Fruit fly (Drosophila melanogaster): ENCODE results near the gene CG15473.

CG15473 gene

DNA sequence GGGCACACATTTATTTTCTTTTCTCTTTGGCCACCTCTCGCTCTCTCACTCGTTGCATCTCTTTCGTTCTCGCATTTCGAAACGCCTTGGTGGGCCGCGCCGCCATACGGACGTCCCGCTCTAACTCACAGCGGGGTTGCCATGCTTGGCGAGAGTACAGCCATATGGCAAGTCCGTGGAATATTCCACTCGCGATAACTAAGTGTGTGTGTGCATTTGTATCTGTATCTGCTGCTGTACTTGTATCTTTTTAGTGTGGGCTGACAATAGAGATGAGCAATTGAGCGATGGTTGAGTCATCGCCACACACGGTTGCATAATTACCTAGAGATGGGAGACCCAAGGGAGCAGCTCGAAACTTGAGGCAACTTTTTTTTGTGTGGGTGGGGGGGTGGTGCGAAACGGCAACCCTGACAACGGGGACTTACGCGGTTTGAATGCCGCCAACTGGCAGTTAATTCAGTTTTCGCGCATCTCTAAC is 30.2 kb upstream of the CG15473 start:
- TF ChIP-seq cnc (optimal IDR thresholded peaks at IDR 0.05), result no peak
- TF ChIP-seq CG7045 (GFP tag; optimal IDR thresholded peaks at IDR 0.05), result peak; percentile 76
- peak; percentile 86 for TF ChIP-seq Mnt (GFP tag; optimal IDR thresholded peaks at IDR 0.05)
- peak; percentile 79 for TF ChIP-seq tj (GFP tag; optimal IDR thresholded peaks at IDR 0.05)
- peak; percentile 75 for TF ChIP-seq CG5204 (GFP tag; optimal IDR thresholded peaks at IDR 0.05)
- peak; percentile 75 for TF ChIP-seq CG33017 (tag; optimal IDR thresholded peaks at IDR 0.05)
- peak; percentile 84 for TF ChIP-seq pad (GFP tag; optimal IDR thresholded peaks at IDR 0.05)
- peak; percentile 99 for TF ChIP-seq kay (GFP tag; ENCODE audit: borderline replicate concordance)
- TF ChIP-seq Hr96 (GFP tag; optimal IDR thresholded peaks at IDR 0.05), result peak; percentile 93
- peak; percentile 73 for TF ChIP-seq CG12768 (GFP tag; optimal IDR thresholded peaks at IDR 0.05)
- peak; percentile 67 for TF ChIP-seq ovo (GFP tag; optimal IDR thresholded peaks at IDR 0.05)
- peak; percentile 96 for TF ChIP-seq CG14711 (tag; optimal IDR thresholded peaks at IDR 0.05)
- peak; percentile 55 for TF ChIP-seq Clk (GFP tag; optimal IDR thresholded peaks at IDR 0.05)
- peak; percentile 77 for TF ChIP-seq Crg-1 (GFP tag; optimal IDR thresholded peaks at IDR 0.05)
- peak; percentile 93 for TF ChIP-seq bab1 (GFP tag; optimal IDR thresholded peaks at IDR 0.05)
- peak; percentile 75 for TF ChIP-seq cic (GFP tag; optimal IDR thresholded peaks at IDR 0.05)
- peak; percentile 95 for TF ChIP-seq CG1620 (GFP tag; optimal IDR thresholded peaks at IDR 0.05)
- peak; percentile 88 for TF ChIP-seq CG11617 (GFP tag; optimal IDR thresholded peaks at IDR 0.05)
- peak; percentile 80 for TF ChIP-seq toe (GFP tag; optimal IDR thresholded peaks at IDR 0.05)
- peak; percentile 89 for TF ChIP-seq CG7101 (tag; optimal IDR thresholded peaks at IDR 0.05)

DNA sequence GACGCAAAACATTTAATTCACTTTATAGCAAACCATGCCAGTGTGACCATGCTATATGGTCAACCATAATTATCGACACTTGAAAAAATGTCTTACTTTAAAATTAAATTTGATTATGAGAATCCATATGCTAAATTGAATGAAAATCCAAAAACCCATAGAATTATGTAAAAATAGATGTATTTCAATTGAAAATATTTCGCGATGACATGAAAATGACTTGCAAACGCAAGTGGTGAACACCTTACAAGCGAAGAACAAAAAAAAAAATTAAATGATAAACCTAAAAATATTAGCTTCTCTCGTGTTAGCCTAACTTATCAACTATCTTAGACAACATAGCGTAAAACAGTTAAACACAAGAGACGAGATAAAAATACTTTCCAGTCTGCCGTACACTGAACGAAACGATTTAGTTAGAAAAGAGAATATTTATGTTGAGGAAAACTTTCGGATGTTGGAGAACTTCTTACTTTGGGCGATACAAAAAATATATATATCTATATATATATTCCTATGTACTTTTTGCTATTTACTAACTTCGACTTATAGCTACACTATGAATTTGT is 25.6 kb upstream of the CG15473 start:
- no peak for TF ChIP-seq tj (GFP tag; optimal IDR thresholded peaks at IDR 0.05)
- peak; percentile 24 for TF ChIP-seq CG14711 (tag; optimal IDR thresholded peaks at IDR 0.05)
- peak; percentile 38 for TF ChIP-seq CG7101 (tag; optimal IDR thresholded peaks at IDR 0.05)
- TF ChIP-seq cnc (optimal IDR thresholded peaks at IDR 0.05), result no peak
- peak; percentile 10 for TF ChIP-seq CG7045 (GFP tag; optimal IDR thresholded peaks at IDR 0.05)
- TF ChIP-seq CG1620 (GFP tag; optimal IDR thresholded peaks at IDR 0.05), result peak; percentile 10
- TF ChIP-seq kay (GFP tag; ENCODE audit: borderline replicate concordance), result peak; percentile 61
- TF ChIP-seq pad (GFP tag; optimal IDR thresholded peaks at IDR 0.05), result no peak
- no peak for TF ChIP-seq CG12768 (GFP tag; optimal IDR thresholded peaks at IDR 0.05)
- TF ChIP-seq Hr96 (GFP tag; optimal IDR thresholded peaks at IDR 0.05), result peak; percentile 10
- peak; percentile 39 for TF ChIP-seq CG11617 (GFP tag; optimal IDR thresholded peaks at IDR 0.05)
- no peak for TF ChIP-seq Mnt (GFP tag; optimal IDR thresholded peaks at IDR 0.05)
- no peak for TF ChIP-seq cic (GFP tag; optimal IDR thresholded peaks at IDR 0.05)
- no peak for TF ChIP-seq bab1 (GFP tag; optimal IDR thresholded peaks at IDR 0.05)
- peak; percentile 45 for TF ChIP-seq CG5204 (GFP tag; optimal IDR thresholded peaks at IDR 0.05)
- TF ChIP-seq ovo (GFP tag; optimal IDR thresholded peaks at IDR 0.05), result no peak
- peak; percentile 16 for TF ChIP-seq toe (GFP tag; optimal IDR thresholded peaks at IDR 0.05)
- TF ChIP-seq Clk (GFP tag; optimal IDR thresholded peaks at IDR 0.05), result no peak
- TF ChIP-seq CG33017 (tag; optimal IDR thresholded peaks at IDR 0.05), result peak; percentile 52
- TF ChIP-seq Crg-1 (GFP tag; optimal IDR thresholded peaks at IDR 0.05), result peak; percentile 35

DNA sequence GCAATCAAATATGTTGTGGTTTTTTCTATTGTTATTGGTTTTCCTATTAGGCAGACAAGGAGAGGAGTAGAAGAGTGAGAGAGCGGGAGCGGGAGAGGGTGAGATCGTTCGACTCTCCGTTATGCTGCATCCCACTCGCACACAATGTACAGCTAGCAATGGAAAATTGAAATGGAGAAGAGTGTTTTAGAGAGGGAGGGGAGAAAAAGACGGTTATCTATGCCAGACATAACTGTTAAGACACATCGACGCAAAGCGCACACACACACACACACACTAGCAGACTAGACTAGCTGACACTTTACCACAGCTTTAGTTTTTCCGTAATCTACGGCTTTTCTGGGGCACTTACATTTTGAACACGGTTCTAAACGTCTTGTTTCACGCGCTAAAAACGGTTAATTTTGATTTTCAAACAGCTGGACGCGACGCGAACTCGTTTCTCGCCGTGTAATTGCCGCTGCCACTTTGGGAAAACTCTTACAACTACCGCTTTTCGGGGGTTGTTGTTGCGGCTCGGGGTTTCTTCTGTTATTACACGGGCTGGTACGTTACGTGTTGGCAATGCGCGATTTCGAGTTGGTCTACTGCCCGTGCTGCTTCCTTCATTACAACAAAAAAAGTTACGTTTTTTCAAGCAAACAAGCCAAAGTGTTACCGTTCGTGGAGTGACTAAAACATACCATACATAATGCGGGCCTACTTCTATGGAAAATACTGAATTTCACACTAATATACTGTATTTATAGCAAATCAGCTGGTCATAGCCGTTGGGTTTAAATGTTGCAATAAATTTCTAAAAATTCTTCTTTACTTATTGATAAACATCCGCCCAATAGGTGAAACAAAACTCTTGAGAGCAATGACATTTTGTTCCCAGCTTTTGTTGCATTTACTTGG is 24.9 kb upstream of the CG15473 start, which contains the start of gene fzr:
TSS of gene fzr (minus strand) at position 625 of the 900 bp plus-strand sequence.
- TF ChIP-seq toe (GFP tag; optimal IDR thresholded peaks at IDR 0.05) (no peak), bab1 (GFP tag; optimal IDR thresholded peaks at IDR 0.05) (peak; percentile 15), CG7101 (tag; optimal IDR thresholded peaks at IDR 0.05) (no peak), pad (GFP tag; optimal IDR thresholded peaks at IDR 0.05) (peak; percentile 98), ovo (GFP tag; optimal IDR thresholded peaks at IDR 0.05) (peak; percentile 93), tj (GFP tag; optimal IDR thresholded peaks at IDR 0.05) (peak; percentile 10)

DNA sequence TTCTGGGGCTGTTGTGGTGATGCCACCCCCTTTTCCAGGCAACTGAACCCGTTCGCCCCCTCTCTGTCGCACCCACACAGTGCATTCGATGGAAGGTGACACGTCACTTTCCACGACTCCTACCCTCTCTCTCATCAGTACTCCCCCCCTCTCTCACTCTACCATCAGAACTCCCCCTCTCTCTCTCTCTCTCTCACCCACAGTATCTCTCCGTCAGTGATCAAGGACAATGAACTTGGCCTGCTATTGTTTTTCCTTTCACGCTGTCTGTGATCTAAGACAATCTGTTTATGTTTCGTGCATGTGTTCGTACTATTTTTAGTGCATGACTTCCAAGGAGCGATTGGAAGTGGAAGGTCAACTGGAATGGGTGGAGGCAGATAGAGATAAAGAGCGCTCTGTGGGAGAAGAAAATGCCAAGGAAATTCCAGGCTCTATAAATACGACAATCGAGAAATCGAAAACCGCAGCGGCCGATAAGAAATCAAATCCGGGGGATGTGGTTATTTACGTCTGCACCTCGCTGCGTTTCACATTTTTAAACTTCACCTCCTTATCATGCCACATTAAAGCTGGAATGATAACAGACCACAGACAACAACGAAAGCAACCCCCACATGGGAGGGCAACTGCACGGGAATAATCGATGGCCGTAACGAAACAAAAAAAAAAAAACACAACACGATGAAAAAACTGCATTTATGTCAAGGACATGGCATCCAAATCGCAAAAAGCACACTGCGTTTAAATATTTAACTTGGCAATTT is 24.0 kb upstream of the CG15473 start:
- peak; percentile 11 for TF ChIP-seq Mnt (GFP tag; optimal IDR thresholded peaks at IDR 0.05)
- no peak for TF ChIP-seq toe (GFP tag; optimal IDR thresholded peaks at IDR 0.05)

DNA sequence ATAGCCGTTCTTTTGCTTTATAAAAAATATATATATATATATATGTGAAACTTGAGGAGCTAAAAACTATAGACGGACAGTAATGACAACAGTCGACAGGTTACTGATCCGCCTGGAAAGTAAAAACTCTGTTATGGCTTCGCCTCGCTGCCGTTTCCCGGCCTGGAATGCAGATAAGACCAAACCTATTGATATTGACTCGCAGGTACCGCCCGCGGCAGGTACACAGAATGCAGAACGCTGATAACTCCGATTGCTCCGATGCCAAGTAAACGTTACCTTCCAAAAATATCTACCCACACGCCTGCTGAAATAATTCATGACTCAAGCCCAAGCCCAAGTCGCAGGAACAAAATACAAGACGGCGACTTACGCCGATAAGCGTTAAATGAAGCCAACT is 23.1 kb upstream of the CG15473 start:
- no peak for TF ChIP-seq Mnt (GFP tag; optimal IDR thresholded peaks at IDR 0.05)
- no peak for TF ChIP-seq CG12768 (GFP tag; optimal IDR thresholded peaks at IDR 0.05)
- no peak for TF ChIP-seq CG33017 (tag; optimal IDR thresholded peaks at IDR 0.05)
- no peak for TF ChIP-seq CG5204 (GFP tag; optimal IDR thresholded peaks at IDR 0.05)
- no peak for TF ChIP-seq CG11617 (GFP tag; optimal IDR thresholded peaks at IDR 0.05)
- TF ChIP-seq CG7045 (GFP tag; optimal IDR thresholded peaks at IDR 0.05), result no peak
- TF ChIP-seq CG7101 (tag; optimal IDR thresholded peaks at IDR 0.05), result no peak

DNA sequence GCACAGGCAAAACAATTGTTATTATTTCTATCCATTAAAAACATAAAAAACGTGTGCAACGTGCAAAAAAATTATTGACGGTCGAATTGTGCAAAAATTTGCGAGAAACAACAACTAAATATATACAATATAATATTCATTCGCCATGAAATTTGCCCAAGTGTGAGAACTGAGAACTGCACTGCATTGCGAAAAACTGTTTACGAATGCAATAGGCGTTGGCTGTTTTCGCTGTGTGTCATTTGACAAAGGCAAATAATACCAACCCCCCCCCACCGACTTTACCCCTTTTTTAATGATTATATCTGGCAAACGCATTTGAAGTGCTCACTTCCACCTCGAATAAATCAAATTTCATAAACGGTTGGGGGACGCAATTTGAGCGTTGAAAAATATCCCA is 20.8 kb upstream of the CG15473 start:
- TF ChIP-seq toe (GFP tag; optimal IDR thresholded peaks at IDR 0.05), result no peak
- peak; percentile 72 for TF ChIP-seq kay (GFP tag; ENCODE audit: borderline replicate concordance)
- TF ChIP-seq CG7101 (tag; optimal IDR thresholded peaks at IDR 0.05), result no peak
- no peak for TF ChIP-seq ovo (GFP tag; optimal IDR thresholded peaks at IDR 0.05)
- no peak for TF ChIP-seq CG5204 (GFP tag; optimal IDR thresholded peaks at IDR 0.05)
- TF ChIP-seq CG12768 (GFP tag; optimal IDR thresholded peaks at IDR 0.05), result no peak
- no peak for TF ChIP-seq CG14711 (tag; optimal IDR thresholded peaks at IDR 0.05)
- TF ChIP-seq cnc (optimal IDR thresholded peaks at IDR 0.05), result no peak
- peak; percentile 99 for TF ChIP-seq tj (GFP tag; optimal IDR thresholded peaks at IDR 0.05)
- TF ChIP-seq bab1 (GFP tag; optimal IDR thresholded peaks at IDR 0.05), result no peak
- TF ChIP-seq pad (GFP tag; optimal IDR thresholded peaks at IDR 0.05), result peak; percentile 7
- TF ChIP-seq CG33017 (tag; optimal IDR thresholded peaks at IDR 0.05), result no peak
